Fruit fly (Drosophila melanogaster) whole organism, embryonic: ENCODE data around the gene pygo.
A peak's percentile ranks its signal among the peaks of the same experiment; 100 is the strongest.

Experiments
- CG10209 ChIP-seq: fragments of 200-800 bp; sonication (Bioruptor generic); optimal IDR thresholded peaks from 3 replicates; lab custom pipeline; 2017; ENCODE audit warnings: missing biosample characterization, mild to moderate bottlenecking, missing genetic modification characterization, missing genetic modification reagents
- CG10979 ChIP-seq: fragments of 200-800 bp; sonication (Bioruptor generic); optimal IDR thresholded peaks from 2 replicates; lab custom pipeline; 2018; ENCODE audit warnings: missing biosample characterization, mild to moderate bottlenecking, missing genetic modification characterization, moderate library complexity
- CG11085 ChIP-seq: fragments of 200-800 bp; sonication (Bioruptor generic); IDR thresholded peaks from 2 replicates; pipeline ENCODE4 v1.3.6; 2022; ENCODE audit warnings: missing biosample characterization, missing genetic modification characterization
- CG11398 ChIP-seq: fragments of 200-800 bp; sonication (Bioruptor generic); optimal IDR thresholded peaks from 2 replicates; lab custom pipeline; 2016; ENCODE audit warnings: missing biosample characterization, missing genetic modification characterization
- CG11723 ChIP-seq: fragments of 200-800 bp; sonication (Bioruptor generic); optimal IDR thresholded peaks from 2 replicates; lab custom pipeline; 2017; ENCODE audit warnings: missing biosample characterization, mild to moderate bottlenecking, missing genetic modification characterization
- CG12299 ChIP-seq: fragments of 200-800 bp; sonication (Bioruptor generic); optimal IDR thresholded peaks from 2 replicates; lab custom pipeline; 2018; ENCODE audit warnings: missing biosample characterization, mild to moderate bottlenecking, missing genetic modification characterization
- CG1233 ChIP-seq: fragments of 200-800 bp; sonication (Bioruptor generic); optimal IDR thresholded peaks from 4 replicates; lab custom pipeline; 2018; ENCODE audit warnings: missing biosample characterization, mild to moderate bottlenecking, missing genetic modification characterization
- CG15514 ChIP-seq: fragments of 200-800 bp; sonication (Bioruptor generic); optimal IDR thresholded peaks from 3 replicates; lab custom pipeline; 2017; ENCODE audit warnings: missing biosample characterization, missing genetic modification characterization, mild to moderate bottlenecking, moderate library complexity, missing genetic modification reagents
- CG2889 ChIP-seq: fragments of 200-800 bp; sonication (Bioruptor generic); IDR thresholded peaks from 3 replicates; pipeline ENCODE4 v1.3.6; 2022; ENCODE audit warnings: missing biosample characterization, missing genetic modification characterization
- CG3065 ChIP-seq: fragments of 200-800 bp; sonication (Bioruptor generic); optimal IDR thresholded peaks from 2 replicates; lab custom pipeline; 2016; ENCODE audit warnings: missing biosample characterization, missing genetic modification characterization
- CG31224 ChIP-seq: fragments of 200-800 bp; sonication (Bioruptor generic); IDR thresholded peaks from 2 replicates; pipeline ENCODE4 v1.3.6; 2022; ENCODE audit warnings: missing biosample characterization, missing genetic modification characterization
- CG31365 ChIP-seq: fragments of 200-800 bp; sonication (Bioruptor generic); optimal IDR thresholded peaks from 2 replicates; lab custom pipeline; 2018; ENCODE audit warnings: missing biosample characterization, mild to moderate bottlenecking, missing genetic modification characterization
- CG31441 ChIP-seq: fragments of 200-800 bp; sonication (Bioruptor generic); IDR thresholded peaks from 2 replicates; pipeline ENCODE4 v1.3.6; 2022; ENCODE audit warnings: missing biosample characterization, missing genetic modification characterization
- CG3847 ChIP-seq: fragments of 200-800 bp; sonication (Bioruptor generic); IDR thresholded peaks from 2 replicates; pipeline ENCODE4 v1.3.6; 2022; ENCODE audit warnings: missing biosample characterization, missing genetic modification characterization
- CG4282 ChIP-seq: fragments of 200-800 bp; sonication (Bioruptor generic); optimal IDR thresholded peaks from 2 replicates; lab custom pipeline; 2016; ENCODE audit warnings: missing biosample characterization, missing genetic modification characterization
- CG4360 ChIP-seq: fragments of 200-800 bp; sonication (Bioruptor generic); IDR thresholded peaks from 2 replicates; pipeline ENCODE4 v1.3.6; 2022; ENCODE audit warnings: missing biosample characterization, missing genetic modification characterization
- CG4424 ChIP-seq: fragments of 200-800 bp; sonication (Bioruptor generic); optimal IDR thresholded peaks from 3 replicates; lab custom pipeline; 2016; ENCODE audit warnings: missing biosample characterization, missing genetic modification characterization
- CG6689 ChIP-seq: fragments of 200-800 bp; sonication (Bioruptor generic); IDR thresholded peaks from 2 replicates; pipeline ENCODE4 v1.3.6; 2022; ENCODE audit warnings: missing biosample characterization, missing genetic modification characterization
- CG9215 ChIP-seq: fragments of 200-800 bp; sonication (Bioruptor generic); IDR thresholded peaks from 2 replicates; pipeline ENCODE4 v1.3.6; 2022; ENCODE audit warnings: missing biosample characterization, missing genetic modification characterization
- CkIIα-i1 ChIP-seq: fragments of 200-800 bp; sonication (Bioruptor generic); IDR thresholded peaks from 2 replicates; pipeline ENCODE4 v1.3.6; 2022; ENCODE audit warnings: missing biosample characterization, missing genetic modification characterization
- D19A ChIP-seq: fragments of 200-800 bp; optimal IDR thresholded peaks from 3 replicates; lab custom pipeline; 2019; ENCODE audit warnings: missing biosample characterization, mild to moderate bottlenecking, missing genetic modification characterization, moderate library complexity
- Drgx ChIP-seq: fragments of 200-800 bp; sonication (Bioruptor generic); IDR thresholded peaks from 2 replicates; pipeline ENCODE4 v1.3.6; 2022; ENCODE audit warnings: missing biosample characterization, missing genetic modification characterization
- ERR ChIP-seq: fragments of 200-800 bp; sonication (Bioruptor generic); optimal IDR thresholded peaks from 2 replicates; lab custom pipeline; 2016; ENCODE audit warnings: missing biosample characterization, missing genetic modification characterization
- Elba2 ChIP-seq: fragments of 200-800 bp; sonication (Bioruptor generic); optimal IDR thresholded peaks from 3 replicates; lab custom pipeline; 2016; ENCODE audit warnings: missing biosample characterization, missing genetic modification characterization
- Fer2 ChIP-seq: fragments of 200-800 bp; sonication (Bioruptor generic); optimal IDR thresholded peaks from 2 replicates; lab custom pipeline; 2018; ENCODE audit warnings: missing biosample characterization, mild to moderate bottlenecking, missing genetic modification characterization, moderate library complexity
- Lhr ChIP-seq: fragments of 200-800 bp; sonication (Bioruptor generic); optimal IDR thresholded peaks from 3 replicates; lab custom pipeline; 2017; ENCODE audit warnings: mild to moderate bottlenecking, missing biosample characterization, missing genetic modification reagents, missing genetic modification characterization
- NFAT ChIP-seq: fragments of 200-800 bp; sonication (Bioruptor generic); IDR thresholded peaks from 2 replicates; pipeline ENCODE4 v1.3.6; 2022; ENCODE audit warnings: missing biosample characterization, missing genetic modification characterization
- Nf-YA ChIP-seq: fragments of 200-800 bp; sonication (Bioruptor generic); IDR thresholded peaks from 2 replicates; pipeline ENCODE4 v1.3.6; 2022; ENCODE audit warnings: missing biosample characterization, missing genetic modification characterization
- NfI ChIP-seq: fragments of 200-800 bp; sonication (Bioruptor generic); optimal IDR thresholded peaks from 3 replicates; lab custom pipeline; 2018; ENCODE audit warnings: missing biosample characterization, mild to moderate bottlenecking, missing genetic modification characterization, moderate library complexity
- Oaz ChIP-seq: fragments of 200-800 bp; sonication (Bioruptor generic); IDR thresholded peaks from 2 replicates; pipeline ENCODE4 v1.3.6; 2022; ENCODE audit warnings: missing biosample characterization, missing genetic modification characterization
- PHDP ChIP-seq: fragments of 200-800 bp; sonication (Bioruptor generic); optimal IDR thresholded peaks from 3 replicates; lab custom pipeline; 2018; ENCODE audit warnings: missing biosample characterization, mild to moderate bottlenecking, missing genetic modification characterization, moderate library complexity
- Ptx1 ChIP-seq: fragments of 200-800 bp; sonication (Bioruptor generic); IDR thresholded peaks from 2 replicates; pipeline ENCODE4 v1.3.6; 2022; ENCODE audit warnings: missing biosample characterization, missing genetic modification characterization
- btn ChIP-seq: fragments of 200-800 bp; sonication (Bioruptor generic); optimal IDR thresholded peaks from 2 replicates; lab custom pipeline; 2016; ENCODE audit warnings: missing biosample characterization, missing genetic modification characterization
- chinmo ChIP-seq: fragments of 200-800 bp; sonication (Bioruptor generic); IDR thresholded peaks from 4 replicates; pipeline ENCODE4 v1.3.6; 2022; ENCODE audit warnings: missing biosample characterization, missing genetic modification characterization; ENCODE audit not compliant: partially characterized antibody
- eve ChIP-seq, 2 experiments: fragments of >200 bp; optimal IDR thresholded peaks; 2 replicates each; lab custom pipeline; 2017; ENCODE audit warnings: missing biosample characterization in 2 of 2, missing genetic modification characterization in 2 of 2
- gcm ChIP-seq: fragments of 200-800 bp; sonication (Bioruptor generic); optimal IDR thresholded peaks from 2 replicates; lab custom pipeline; 2019; ENCODE audit warnings: missing biosample characterization, mild to moderate bottlenecking, missing genetic modification characterization, moderate library complexity
- gem ChIP-seq: fragments of 200-800 bp; sonication (Bioruptor generic); optimal IDR thresholded peaks from 2 replicates; lab custom pipeline; 2019; ENCODE audit warnings: missing biosample characterization, mild to moderate bottlenecking, missing genetic modification characterization, moderate library complexity
- insv ChIP-seq, 2 experiments: fragments of 200-800 bp; sonication (Bioruptor generic); optimal IDR thresholded peaks; 3 replicates each; lab custom pipeline; 2016 to 2018; ENCODE audit warnings: missing biosample characterization in 2 of 2, missing genetic modification characterization in 2 of 2
- lola ChIP-seq, 3 experiments: fragments of >200 bp in 2 of 3; fragments of 200-800 bp in 1 of 3; sonication (Bioruptor generic) in 1 of 3; optimal IDR thresholded peaks; 2 replicates each; lab custom pipeline; 2017 to 2019; ENCODE audit warnings: missing biosample characterization in 3 of 3, missing genetic modification characterization in 3 of 3, mild to moderate bottlenecking in 1 of 3, moderate library complexity in 1 of 3
- luna ChIP-seq: fragments of 200-800 bp; sonication (Bioruptor generic); optimal IDR thresholded peaks from 2 replicates; lab custom pipeline; 2016; ENCODE audit warnings: missing biosample characterization, missing genetic modification characterization
- mam ChIP-seq: fragments of 200-800 bp; sonication (Bioruptor generic); optimal IDR thresholded peaks from 3 replicates; lab custom pipeline; 2016; ENCODE audit warnings: missing biosample characterization, missing genetic modification characterization
- nerfin-1 ChIP-seq: fragments of 200-800 bp; sonication (Bioruptor generic); optimal IDR thresholded peaks from 3 replicates; lab custom pipeline; 2019; ENCODE audit warnings: missing biosample characterization, mild to moderate bottlenecking, missing genetic modification characterization, moderate library complexity
- oc ChIP-seq: fragments of 200-800 bp; sonication (Bioruptor generic); optimal IDR thresholded peaks from 2 replicates; lab custom pipeline; 2018; ENCODE audit warnings: missing biosample characterization, mild to moderate bottlenecking, missing genetic modification characterization, moderate library complexity
- onecut ChIP-seq: fragments of 200-800 bp; sonication (Bioruptor generic); IDR thresholded peaks from 2 replicates; pipeline ENCODE4 v1.3.6; 2022; ENCODE audit warnings: missing biosample characterization, missing genetic modification characterization
- p53 ChIP-seq: fragments of 200-800 bp; sonication (Bioruptor generic); optimal IDR thresholded peaks from 2 replicates; lab custom pipeline; 2016; ENCODE audit warnings: missing biosample characterization, missing genetic modification characterization
- seq ChIP-seq: fragments of 200-800 bp; sonication (Bioruptor generic); IDR thresholded peaks from 2 replicates; pipeline ENCODE4 v1.3.6; 2022; ENCODE audit warnings: missing biosample characterization, missing genetic modification characterization
- shn ChIP-seq: fragments of 200-800 bp; sonication (Bioruptor generic); optimal IDR thresholded peaks from 3 replicates; lab custom pipeline; 2016; ENCODE audit warnings: missing biosample characterization, missing genetic modification characterization
- slp2 ChIP-seq: fragments of 200-800 bp; sonication (Bioruptor generic); optimal IDR thresholded peaks from 2 replicates; lab custom pipeline; 2016; ENCODE audit warnings: missing biosample characterization, missing genetic modification characterization
- sr ChIP-seq: fragments of 200-800 bp; sonication (Bioruptor generic); IDR thresholded peaks from 3 replicates; pipeline ENCODE4 v1.3.6; 2022; ENCODE audit warnings: missing biosample characterization, missing genetic modification characterization
- toy ChIP-seq: fragments of 200-800 bp; sonication (Bioruptor generic); IDR thresholded peaks from 2 replicates; pipeline ENCODE4 v1.3.6; 2022; ENCODE audit warnings: missing biosample characterization, missing genetic modification characterization
- trh ChIP-seq: fragments of 200-800 bp; sonication (Bioruptor generic); optimal IDR thresholded peaks from 2 replicates; lab custom pipeline; 2016; ENCODE audit warnings: missing biosample characterization, missing genetic modification characterization

Gene pygo

DNA sequence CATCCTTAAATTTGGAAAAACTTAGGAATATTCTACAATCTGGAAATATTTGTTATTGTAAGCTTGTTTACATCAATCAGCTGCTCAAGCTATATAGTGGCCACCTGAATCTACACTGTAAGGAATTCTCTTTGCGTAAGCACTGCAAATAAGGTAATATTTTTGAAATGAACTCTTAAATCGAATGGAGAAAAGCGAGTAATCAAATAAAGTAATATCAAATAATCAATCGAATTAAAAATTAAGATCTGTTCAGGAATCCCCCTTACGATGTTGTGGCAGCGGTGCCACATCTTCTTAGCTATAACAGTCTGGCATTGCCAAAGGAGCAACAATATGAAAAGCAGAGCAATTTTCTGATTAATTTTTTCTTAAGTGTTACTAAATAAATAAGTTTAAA, 35.5 kb upstream of the pygo start, which contains the start of the genes Mnat9 and CG1792 (continued):
- TF ChIP-seq CG1233 (GFP tag; lab: Kevin White, UChicago) (peak; percentile 99), CG9215 (GFP tag; lab: Robert Waterston, UW) (peak; percentile 96), CG12299 (peak; percentile 95), CG4360 (GFP tag; lab: Robert Waterston, UW) (peak; percentile 88), Fer2 (tag; lab: Kevin White, UChicago) (peak; percentile 96), btn (GFP tag; lab: Kevin White, UChicago) (peak; percentile 95), onecut (peak; percentile 96), trh (GFP tag; lab: Kevin White, UChicago) (peak; percentile 97), Ptx1 (GFP tag; lab: Robert Waterston, UW) (peak; percentile 100), eve (GFP tag; optimal IDR thresholded peaks at IDR 0.05; lab: Kevin White, UChicago) (no peak), toy (peak; percentile 98), CG11723 (GFP tag; lab: Kevin White, UChicago) (peak; percentile 93), lola (GFP tag; optimal IDR thresholded peaks at IDR 0.05; lab: Kevin White, UChicago) (peak in 1 of 3 experiments; percentile 95), Elba2 (peak; percentile 82), CG11398 (peak; percentile 98), CG15514 (GFP tag; lab: Kevin White, UChicago) (peak; percentile 95), p53 (GFP tag; lab: Kevin White, UChicago) (peak; percentile 96), CG31365 (peak; percentile 86), D19A (tag; lab: Kevin White, UChicago) (peak; percentile 92), gcm (peak; percentile 96), mam (GFP tag; lab: Kevin White, UChicago) (peak; percentile 99), CG4424 (GFP tag; lab: Kevin White, UChicago) (peak; percentile 99), CkIIα-i1 (GFP tag; lab: Robert Waterston, UW) (peak; percentile 94), CG10209 (peak; percentile 99), gem (tag; lab: Kevin White, UChicago) (peak; percentile 99), oc (tag; lab: Kevin White, UChicago) (peak; percentile 98), CG10979 (tag; lab: Kevin White, UChicago) (peak; percentile 97), PHDP (peak; percentile 98), CG31441 (GFP tag; lab: Robert Waterston, UW) (peak; percentile 98), CG2889 (GFP tag; lab: Robert Waterston, UW) (peak; percentile 99), Lhr (peak; percentile 94), insv (GFP tag; optimal IDR thresholded peaks at IDR 0.05; lab: Kevin White, UChicago) (peak; percentile 23 to 65), CG3065 (GFP tag; lab: Kevin White, UChicago) (peak; percentile 97), NfI (peak; percentile 99), CG11085 (peak; percentile 99), shn (GFP tag; lab: Kevin White, UChicago) (peak; percentile 99), luna (GFP tag; lab: Kevin White, UChicago) (peak; percentile 97), sr (GFP tag; lab: Robert Waterston, UW) (peak; percentile 98), nerfin-1 (tag; lab: Kevin White, UChicago) (peak; percentile 94), NFAT (GFP tag; lab: Robert Waterston, UW) (peak; percentile 99), seq (GFP tag; lab: Robert Waterston, UW) (peak; percentile 98), ERR (peak; percentile 96), CG3847 (peak; percentile 99), CG4282 (GFP tag; lab: Kevin White, UChicago) (peak; percentile 97), chinmo (GFP tag; lab: Robert Waterston, UW) (no peak), Nf-YA (GFP tag; lab: Robert Waterston, UW) (peak; percentile 98), CG31224 (GFP tag; lab: Robert Waterston, UW) (peak; percentile 98), Drgx (GFP tag; lab: Robert Waterston, UW) (peak; percentile 99), CG6689 (GFP tag; lab: Robert Waterston, UW) (peak; percentile 99), Oaz (peak; percentile 99), slp2 (GFP tag; lab: Kevin White, UChicago) (peak; percentile 98)
